Fruit fly (Drosophila melanogaster) whole organism, prepupa: ENCODE measurements around the gene Twdlalpha.

Experiments
- Blimp-1 ChIP-seq: fragments of 200-800 bp; sonication (Bioruptor generic); optimal IDR thresholded peaks from 3 replicates; lab custom pipeline; 2017; ENCODE audit warnings: missing biosample characterization, missing genetic modification characterization, mild to moderate bottlenecking, moderate library complexity, missing genetic modification reagents
- CG10631 ChIP-seq: fragments of 200-800 bp; sonication (Bioruptor generic); optimal IDR thresholded peaks from 2 replicates; lab custom pipeline; 2016; ENCODE audit warnings: missing biosample characterization, missing genetic modification characterization
- CG10669 ChIP-seq: fragments of 200-800 bp; sonication (Bioruptor generic); optimal IDR thresholded peaks from 3 replicates; lab custom pipeline; 2018; ENCODE audit warnings: missing biosample characterization, mild to moderate bottlenecking, missing genetic modification characterization, moderate library complexity
- CG11294 ChIP-seq: fragments of 200-800 bp; sonication (Bioruptor generic); IDR thresholded peaks from 2 replicates; pipeline ENCODE4 v1.3.6; 2022; ENCODE audit warnings: missing biosample characterization, missing genetic modification characterization
- CG11762 ChIP-seq: fragments of 200-800 bp; sonication (Bioruptor generic); optimal IDR thresholded peaks from 3 replicates; lab custom pipeline; 2016; ENCODE audit warnings: missing biosample characterization, missing genetic modification characterization; ENCODE audit not compliant: insufficient read depth
- CG11902 ChIP-seq: fragments of 200-800 bp; sonication (Bioruptor generic); optimal IDR thresholded peaks from 3 replicates; lab custom pipeline; 2016; ENCODE audit warnings: missing biosample characterization, missing genetic modification characterization
- CG15336 ChIP-seq: fragments of 200-800 bp; sonication (Bioruptor generic); IDR thresholded peaks from 2 replicates; pipeline ENCODE4 v1.3.6; 2022; ENCODE audit warnings: missing biosample characterization, missing genetic modification characterization
- CG1621 ChIP-seq: fragments of 200-800 bp; sonication (Bioruptor generic); optimal IDR thresholded peaks from 3 replicates; lab custom pipeline; 2018; ENCODE audit warnings: missing biosample characterization, mild to moderate bottlenecking, missing genetic modification characterization
- CG16779 ChIP-seq: fragments of 200-800 bp; sonication (Bioruptor generic); optimal IDR thresholded peaks from 3 replicates; lab custom pipeline; 2017; ENCODE audit warnings: missing biosample characterization, mild to moderate bottlenecking, missing genetic modification characterization
- CG3032 ChIP-seq: fragments of 200-800 bp; optimal IDR thresholded peaks from 2 replicates; lab custom pipeline; 2019; ENCODE audit warnings: missing biosample characterization, mild to moderate bottlenecking, missing genetic modification characterization, moderate library complexity
- CG32006 ChIP-seq: fragments of 200-800 bp; sonication (Bioruptor generic); optimal IDR thresholded peaks from 3 replicates; lab custom pipeline; 2017; ENCODE audit warnings: missing biosample characterization, mild to moderate bottlenecking, missing genetic modification characterization
- CG3919 ChIP-seq: fragments of 200-800 bp; sonication (Bioruptor generic); optimal IDR thresholded peaks from 3 replicates; lab custom pipeline; 2016; ENCODE audit warnings: missing biosample characterization, missing genetic modification characterization
- CG4318 ChIP-seq: fragments of 200-800 bp; sonication (Bioruptor generic); optimal IDR thresholded peaks from 3 replicates; lab custom pipeline; 2017; ENCODE audit warnings: missing biosample characterization, mild to moderate bottlenecking, missing genetic modification characterization
- CG6163 ChIP-seq: fragments of 200-800 bp; sonication (Bioruptor generic); IDR thresholded peaks from 3 replicates; pipeline ENCODE4 v1.3.6; 2022; ENCODE audit warnings: missing biosample characterization, missing genetic modification characterization
- CG6792 ChIP-seq: fragments of 200-800 bp; sonication (Bioruptor generic); optimal IDR thresholded peaks from 3 replicates; lab custom pipeline; 2016; ENCODE audit warnings: missing biosample characterization, missing genetic modification characterization
- CG6808 ChIP-seq: fragments of 200-800 bp; sonication (Bioruptor generic); optimal IDR thresholded peaks from 3 replicates; lab custom pipeline; 2017; ENCODE audit warnings: missing biosample characterization, missing genetic modification characterization, mild to moderate bottlenecking, moderate library complexity, missing genetic modification reagents
- CG7368 ChIP-seq: fragments of 200-800 bp; sonication (Bioruptor generic); optimal IDR thresholded peaks from 3 replicates; lab custom pipeline; 2016; ENCODE audit warnings: missing biosample characterization, missing genetic modification characterization
- CG8119 ChIP-seq: fragments of 200-800 bp; sonication (Bioruptor generic); IDR thresholded peaks from 3 replicates; pipeline ENCODE4 v1.3.6; 2022; ENCODE audit warnings: missing biosample characterization, missing genetic modification characterization
- CG8319 ChIP-seq: fragments of 200-800 bp; sonication (Bioruptor generic); optimal IDR thresholded peaks from 3 replicates; lab custom pipeline; 2016; ENCODE audit warnings: missing biosample characterization, missing genetic modification characterization
- CG8632 ChIP-seq: fragments of 200-800 bp; sonication (Bioruptor generic); optimal IDR thresholded peaks from 3 replicates; lab custom pipeline; 2016; ENCODE audit warnings: missing biosample characterization, missing genetic modification characterization
- CG9139 ChIP-seq: fragments of 200-800 bp; sonication (Bioruptor generic); optimal IDR thresholded peaks from 3 replicates; lab custom pipeline; 2017; ENCODE audit warnings: missing biosample characterization, mild to moderate bottlenecking, missing genetic modification characterization
- Eip78C ChIP-seq: fragments of 200-800 bp; sonication (Bioruptor generic); peaks from one replicate; lab custom pipeline; 2016; ENCODE audit warnings: missing biosample characterization, missing genetic modification characterization
- Eip93F ChIP-seq: fragments of 200-800 bp; sonication (Bioruptor generic); optimal IDR thresholded peaks from 2 replicates; lab custom pipeline; 2016; ENCODE audit warnings: missing biosample characterization, mild to moderate bottlenecking, missing genetic modification characterization
- Ets21C ChIP-seq: fragments of 200-800 bp; sonication (Bioruptor generic); optimal IDR thresholded peaks from 3 replicates; lab custom pipeline; 2016; ENCODE audit warnings: missing biosample characterization, missing genetic modification characterization
- Ets96B ChIP-seq: fragments of 200-800 bp; optimal IDR thresholded peaks from 2 replicates; lab custom pipeline; 2019; ENCODE audit warnings: missing biosample characterization, mild to moderate bottlenecking, missing genetic modification characterization, moderate library complexity
- Gug ChIP-seq: fragments of 200-800 bp; sonication (Bioruptor generic); IDR thresholded peaks from 2 replicates; pipeline ENCODE4 v1.3.6; 2022; ENCODE audit warnings: missing biosample characterization, missing genetic modification characterization
- Hr38 ChIP-seq: sonication (Bioruptor generic); optimal IDR thresholded peaks from 2 replicates; lab custom pipeline; 2016; ENCODE audit warnings: missing biosample characterization, missing genetic modification characterization
- Hr39 ChIP-seq: fragments of 200-800 bp; sonication (Bioruptor generic); optimal IDR thresholded peaks from 2 replicates; lab custom pipeline; 2016; ENCODE audit warnings: missing biosample characterization, missing genetic modification characterization
- Hr4 ChIP-seq: fragments of 200-800 bp; sonication (Bioruptor generic); optimal IDR thresholded peaks from 3 replicates; lab custom pipeline; 2016; ENCODE audit warnings: missing biosample characterization, missing genetic modification characterization
- Lpt ChIP-seq: fragments of 200-800 bp; sonication (Bioruptor generic); optimal IDR thresholded peaks from 3 replicates; lab custom pipeline; 2016; ENCODE audit warnings: missing biosample characterization, missing genetic modification characterization
- Met ChIP-seq: fragments of 200-800 bp; sonication (Bioruptor generic); optimal IDR thresholded peaks from 3 replicates; lab custom pipeline; 2016; ENCODE audit warnings: missing biosample characterization, missing genetic modification characterization
- Smox ChIP-seq: fragments of 200-800 bp; sonication (Bioruptor generic); optimal IDR thresholded peaks from 3 replicates; lab custom pipeline; 2016; ENCODE audit warnings: missing biosample characterization, missing genetic modification characterization
- Sox102F ChIP-seq: fragments of 200-800 bp; sonication (Bioruptor generic); optimal IDR thresholded peaks from 2 replicates; lab custom pipeline; 2016; ENCODE audit warnings: missing biosample characterization, mild to moderate bottlenecking, missing genetic modification characterization
- Sox14 ChIP-seq: fragments of 200-800 bp; sonication (Bioruptor generic); optimal IDR thresholded peaks from 3 replicates; lab custom pipeline; 2016; ENCODE audit warnings: missing biosample characterization, missing genetic modification characterization
- Sox15 ChIP-seq: fragments of 200-800 bp; sonication (Bioruptor generic); optimal IDR thresholded peaks from 3 replicates; lab custom pipeline; 2016; ENCODE audit warnings: missing biosample characterization, missing genetic modification characterization
- acj6 ChIP-seq: fragments of 200-800 bp; sonication (Bioruptor generic); optimal IDR thresholded peaks from 3 replicates; lab custom pipeline; 2016; ENCODE audit warnings: missing biosample characterization, missing genetic modification characterization
- cyc ChIP-seq: fragments of 200-800 bp; sonication (Bioruptor generic); optimal IDR thresholded peaks from 3 replicates; lab custom pipeline; 2016; ENCODE audit warnings: missing biosample characterization, missing genetic modification characterization
- dac ChIP-seq: fragments of 200-800 bp; sonication (Bioruptor generic); optimal IDR thresholded peaks from 2 replicates; lab custom pipeline; 2017; ENCODE audit warnings: missing biosample characterization, mild to moderate bottlenecking, missing genetic modification characterization
- dsx ChIP-seq: fragments of 200-800 bp; optimal IDR thresholded peaks from 3 replicates; lab custom pipeline; 2019; ENCODE audit warnings: missing biosample characterization, mild to moderate bottlenecking, missing genetic modification characterization, moderate library complexity; ENCODE audit not compliant: poor library complexity, severe bottlenecking
- eg ChIP-seq: fragments of 200-800 bp; sonication (Bioruptor generic); IDR thresholded peaks from 3 replicates; pipeline ENCODE4 v1.3.6; 2022; ENCODE audit warnings: missing biosample characterization, missing genetic modification characterization
- esn ChIP-seq: fragments of 200-800 bp; sonication (Bioruptor generic); optimal IDR thresholded peaks from 2 replicates; lab custom pipeline; 2016; ENCODE audit warnings: missing biosample characterization, mild to moderate bottlenecking, missing genetic modification characterization, moderate library complexity
- fd85E ChIP-seq: fragments of 200-800 bp; sonication (Bioruptor generic); optimal IDR thresholded peaks from 3 replicates; lab custom pipeline; 2016; ENCODE audit warnings: missing biosample characterization, missing genetic modification characterization
- lz ChIP-seq: fragments of 200-800 bp; sonication (Bioruptor generic); optimal IDR thresholded peaks from 3 replicates; lab custom pipeline; 2016; ENCODE audit warnings: missing biosample characterization, missing genetic modification characterization
- net ChIP-seq: fragments of 200-800 bp; sonication (Bioruptor generic); optimal IDR thresholded peaks from 3 replicates; lab custom pipeline; 2016; ENCODE audit warnings: missing biosample characterization, missing genetic modification characterization
- pdm3 ChIP-seq: fragments of 200-800 bp; sonication (Bioruptor generic); optimal IDR thresholded peaks from 3 replicates; lab custom pipeline; 2016; ENCODE audit warnings: missing biosample characterization, missing genetic modification characterization
- salr ChIP-seq, 2 experiments: fragments of 200-800 bp; sonication (Bioruptor generic); optimal IDR thresholded peaks; 3 replicates each; lab custom pipeline; 2016 to 2018; ENCODE audit warnings: missing biosample characterization in 2 of 2, missing genetic modification characterization in 2 of 2, mild to moderate bottlenecking in 1 of 2
- spab ChIP-seq: fragments of 200-800 bp; sonication (Bioruptor generic); optimal IDR thresholded peaks from 2 replicates; lab custom pipeline; 2017; ENCODE audit warnings: missing biosample characterization, mild to moderate bottlenecking, missing genetic modification characterization, missing genetic modification reagents
- ss ChIP-seq, 2 experiments: fragments of 200-800 bp; sonication (Bioruptor generic); optimal IDR thresholded peaks; 2 replicates in 1 of 2; 3 replicates in 1 of 2; lab custom pipeline; 2017 to 2018; ENCODE audit warnings: mild to moderate bottlenecking in 2 of 2, missing biosample characterization in 2 of 2, missing genetic modification characterization in 2 of 2, moderate library complexity in 1 of 2
- svp ChIP-seq: fragments of 200-800 bp; sonication (Bioruptor generic); peaks from one replicate; lab custom pipeline; 2016; ENCODE audit warnings: missing biosample characterization, missing genetic modification characterization
- topi ChIP-seq: fragments of 200-800 bp; sonication (Bioruptor generic); optimal IDR thresholded peaks from 3 replicates; lab custom pipeline; 2016; ENCODE audit warnings: missing biosample characterization, missing genetic modification characterization
- vri ChIP-seq: fragments of 200-800 bp; sonication (Bioruptor generic); optimal IDR thresholded peaks from 3 replicates; lab custom pipeline; 2016; ENCODE audit warnings: missing biosample characterization, mild to moderate bottlenecking, missing genetic modification characterization

Twdlalpha gene

DNA sequence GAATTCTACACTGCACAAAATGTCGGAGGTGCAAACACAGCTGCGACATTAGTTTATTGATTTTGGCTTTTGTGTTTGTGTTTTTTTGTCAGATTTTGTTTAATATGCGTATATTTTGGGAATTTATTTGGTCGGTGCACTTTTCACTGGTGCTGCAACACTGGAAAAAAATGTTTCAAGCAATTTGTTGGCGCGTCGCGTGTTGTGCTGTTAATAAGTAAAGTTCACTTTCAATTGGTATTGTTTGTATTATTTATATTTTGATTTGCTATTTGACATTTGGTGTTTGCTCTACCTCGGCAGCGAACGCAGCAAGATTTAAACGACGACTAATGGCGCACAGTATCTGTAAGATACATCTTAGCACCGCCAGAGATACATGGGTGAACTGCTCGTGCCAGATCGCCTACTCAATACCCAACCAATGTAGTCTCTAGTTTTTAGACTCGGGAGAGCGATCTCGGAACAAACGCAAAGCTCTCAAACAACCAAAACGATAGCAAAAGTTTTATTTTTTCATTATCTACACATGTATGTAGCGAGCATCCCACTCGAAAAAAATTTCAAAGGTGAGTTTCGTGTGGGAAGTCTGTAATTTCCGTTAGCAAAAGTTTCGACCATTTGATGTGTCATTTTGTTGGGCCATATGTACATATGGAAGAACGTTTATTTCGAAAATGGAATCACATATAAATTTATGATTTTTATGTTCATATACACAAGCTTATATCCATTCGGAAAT, 39.7 kb downstream of the Twdlalpha start:
- no peak for TF ChIP-seq CG1621 (tag; lab: Kevin White, UChicago)
- TF ChIP-seq acj6 (GFP tag; lab: Kevin White, UChicago) = peak; percentile 50
- TF ChIP-seq Hr39 = no peak
- TF ChIP-seq CG9139 = no peak
- peak; percentile 22 for TF ChIP-seq CG10669 (GFP tag; lab: Kevin White, UChicago)
- TF ChIP-seq CG11762 = peak; percentile 52
- no peak for TF ChIP-seq ss (GFP tag; optimal IDR thresholded peaks at IDR 0.05; lab: Kevin White, UChicago)
- TF ChIP-seq net (GFP tag; lab: Kevin White, UChicago) = peak; percentile 51
- no peak for TF ChIP-seq svp (GFP tag; lab: Kevin White, UChicago)
- peak; percentile 5 for TF ChIP-seq CG3032
- TF ChIP-seq CG11294 (GFP tag; lab: Robert Waterston, UW) = peak; percentile 43; the same call in 1 of the 2 replicates
- peak; percentile 53; the same call in 1 of the 2 replicates for TF ChIP-seq Gug (GFP tag; lab: Robert Waterston, UW)
- TF ChIP-seq Met (GFP tag; lab: Kevin White, UChicago) = no peak
- peak; percentile 20 for TF ChIP-seq CG6792 (GFP tag; lab: Kevin White, UChicago)
- TF ChIP-seq CG7368 (GFP tag; lab: Kevin White, UChicago) = peak; percentile 20
- no peak for TF ChIP-seq CG8632
- peak; percentile 65 for TF ChIP-seq CG8119 (GFP tag; lab: Robert Waterston, UW)
- no peak for TF ChIP-seq Ets96B
- no peak for TF ChIP-seq Blimp-1 (GFP tag; lab: Kevin White, UChicago)
- TF ChIP-seq vri (GFP tag; lab: Kevin White, UChicago) = no peak
- peak; percentile 76 for TF ChIP-seq Eip78C (GFP tag; lab: Kevin White, UChicago)
- no peak for TF ChIP-seq CG11902
- TF ChIP-seq esn (GFP tag; lab: Kevin White, UChicago) = peak; percentile 7
- no peak for TF ChIP-seq lz (GFP tag; lab: Kevin White, UChicago)
- TF ChIP-seq CG6163 (GFP tag; lab: Robert Waterston, UW) = peak; percentile 75
- TF ChIP-seq CG32006 (GFP tag; lab: Kevin White, UChicago) = peak; percentile 64
- TF ChIP-seq CG6808 (GFP tag; lab: Kevin White, UChicago) = no peak
- peak; percentile 71 for TF ChIP-seq CG15336 (GFP tag; lab: Robert Waterston, UW)
- TF ChIP-seq topi = no peak
- no peak for TF ChIP-seq Hr38
- TF ChIP-seq Sox14 (GFP tag; lab: Kevin White, UChicago) = peak; percentile 14
- no peak for TF ChIP-seq CG16779 (tag; lab: Kevin White, UChicago)
- TF ChIP-seq dsx (GFP tag; lab: Kevin White, UChicago) = no peak
- TF ChIP-seq eg (GFP tag; lab: Robert Waterston, UW) = peak; percentile 72
- TF ChIP-seq salr (GFP tag; optimal IDR thresholded peaks at IDR 0.05; lab: Kevin White, UChicago) = peak in 1 of 2 experiments; percentile 59
- TF ChIP-seq Smox = no peak
- peak; percentile 56 for TF ChIP-seq Lpt
- peak; percentile 38 for TF ChIP-seq pdm3 (GFP tag; lab: Kevin White, UChicago)
- TF ChIP-seq Sox102F = no peak
- TF ChIP-seq CG4318 (GFP tag; lab: Kevin White, UChicago) = no peak
- TF ChIP-seq CG8319 (GFP tag; lab: Kevin White, UChicago) = no peak
- TF ChIP-seq spab (GFP tag; lab: Kevin White, UChicago) = no peak
- TF ChIP-seq Eip93F (GFP tag; lab: Kevin White, UChicago) = no peak
- no peak for TF ChIP-seq Ets21C (GFP tag; lab: Kevin White, UChicago)
- peak; percentile 31 for TF ChIP-seq CG3919 (GFP tag; lab: Kevin White, UChicago)
- TF ChIP-seq Hr4 (GFP tag; lab: Kevin White, UChicago) = peak; percentile 68
- peak; percentile 6 for TF ChIP-seq cyc
- peak; percentile 5 for TF ChIP-seq CG10631
- TF ChIP-seq Sox15 = no peak
- peak; percentile 18 for TF ChIP-seq dac
- no peak for TF ChIP-seq fd85E (GFP tag; lab: Kevin White, UChicago)
